Fruit fly (Drosophila melanogaster) whole organism, embryonic: ENCODE results near the gene CDase.

Experiments used
- Asciz ChIP-seq: fragments of 200-800 bp; sonication (Bioruptor generic); optimal IDR thresholded peaks from 2 replicates; lab custom pipeline; 2017; ENCODE audit warnings: missing biosample characterization, mild to moderate bottlenecking, missing genetic modification characterization, missing genetic modification reagents
- CG8478 ChIP-seq: fragments of >200 bp; optimal IDR thresholded peaks from 2 replicates; lab custom pipeline; 2018
- CG8924 ChIP-seq: fragments of 200-800 bp; optimal IDR thresholded peaks from 3 replicates; lab custom pipeline; 2019; ENCODE audit warnings: missing biosample characterization, mild to moderate bottlenecking, missing genetic modification characterization, moderate library complexity
- CG9609 ChIP-seq: fragments of 200-800 bp; sonication (Bioruptor generic); optimal IDR thresholded peaks from 3 replicates; lab custom pipeline; 2016; ENCODE audit warnings: missing biosample characterization, missing genetic modification characterization

DNA sequence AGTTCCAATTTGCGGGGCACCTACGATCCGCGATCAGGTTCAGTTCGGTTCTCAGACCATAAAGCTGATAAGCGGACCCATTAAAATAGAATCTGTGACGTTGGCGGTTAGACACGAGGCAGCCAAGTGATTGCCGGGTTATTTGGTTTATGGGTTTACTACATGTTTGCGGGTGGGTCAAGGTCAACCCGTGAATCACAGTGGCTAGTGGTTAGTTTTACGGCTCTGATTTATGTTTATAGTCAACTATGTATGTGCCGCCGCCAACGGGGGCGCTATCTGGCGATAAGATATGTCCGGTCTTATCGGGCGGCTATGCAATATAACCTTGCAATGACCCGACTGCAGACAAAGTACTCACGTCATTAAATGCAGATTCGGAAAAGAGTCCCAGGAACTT lies 9.9 kb upstream of the CDase start:
- TF ChIP-seq Asciz (no peak), CG8478 (lab: Kevin White, UChicago) (no peak), CG9609 (no peak), CG8924 (tag; lab: Kevin White, UChicago) (no peak)
